Fruit fly (Drosophila melanogaster): Measurements from ENCODE around the gene gzl.

DNA sequence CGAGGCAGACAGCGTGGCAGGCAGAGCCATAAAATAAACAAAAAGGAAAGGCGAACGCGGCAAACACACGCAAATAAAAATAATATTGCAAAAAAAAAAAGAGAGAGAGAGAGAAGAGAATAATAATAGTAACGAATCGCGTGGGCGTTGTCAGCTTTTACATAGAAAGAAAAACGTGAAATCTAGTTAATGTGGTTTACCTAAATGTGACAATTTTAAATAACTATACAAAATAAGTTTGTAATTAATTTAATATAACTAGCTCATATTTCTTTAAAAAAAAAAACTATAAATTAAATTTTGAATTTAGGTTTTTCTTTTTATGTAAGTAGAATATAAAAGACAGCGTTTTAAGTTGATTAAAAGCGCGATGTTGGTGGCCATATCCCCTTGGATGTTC lies 51.2 kb downstream of the gzl start:
- TF ChIP-seq CG16813 (GFP tag; IDR thresholded peaks at IDR 0.05; ENCODE audit: partially characterized antibody) (no peak), CG12391 (tag; optimal IDR thresholded peaks at IDR 0.05) (no peak), unc-4 (GFP tag; IDR thresholded peaks at IDR 0.05; ENCODE audit: partially characterized antibody) (no peak), danr (GFP tag; IDR thresholded peaks at IDR 0.05) (no peak), gsb (GFP tag; IDR thresholded peaks at IDR 0.05) (no peak), Ets65A (GFP tag) (no peak), CG9609 (GFP tag; optimal IDR thresholded peaks at IDR 0.05) (no peak), tgo (GFP tag; IDR thresholded peaks at IDR 0.05) (no peak; the same call in 2 of the 3 replicates)
